Fruit fly (Drosophila melanogaster) whole organism, wandering third instar larva: ENCODE data around the gene Traf6.
A peak's percentile ranks its signal among the peaks of the same experiment; 100 is the strongest.

Experiments
- Abd-B ChIP-seq: fragments of >200 bp; optimal IDR thresholded peaks from 2 replicates; lab custom pipeline; 2017; ENCODE audit warnings: missing biosample characterization, missing genetic modification characterization
- CG32264 ChIP-seq: fragments of 200-800 bp; sonication (Bioruptor generic); optimal IDR thresholded peaks from 2 replicates; lab custom pipeline; 2016; ENCODE audit warnings: missing biosample characterization, missing genetic modification characterization
- CG9705 ChIP-seq: fragments of 200-800 bp; sonication (Bioruptor generic); optimal IDR thresholded peaks from 2 replicates; lab custom pipeline; 2018; ENCODE audit warnings: missing biosample characterization, mild to moderate bottlenecking, missing genetic modification characterization
- Dfd ChIP-seq: fragments of >200 bp; optimal IDR thresholded peaks from 2 replicates; lab custom pipeline; 2017; ENCODE audit warnings: missing biosample characterization, missing genetic modification characterization
- Dif ChIP-seq: fragments of 200-275, 200-300 bp; sonication (Bioruptor generic); optimal IDR thresholded peaks from 2 replicates; lab custom pipeline; 2018; ENCODE audit warnings: missing biosample characterization, missing genetic modification characterization; ENCODE audit not compliant: partially characterized antibody
- GATAd ChIP-seq: sonication (Bioruptor generic); optimal IDR thresholded peaks from 2 replicates; lab custom pipeline; 2016; ENCODE audit warnings: missing biosample characterization, missing genetic modification characterization
- HLH106 ChIP-seq: fragments of 200-800 bp; optimal IDR thresholded peaks from 3 replicates; lab custom pipeline; 2019; ENCODE audit warnings: missing biosample characterization, mild to moderate bottlenecking, missing genetic modification characterization, moderate library complexity
- Hnf4 ChIP-seq: fragments of 200-800 bp; sonication (Bioruptor generic); optimal IDR thresholded peaks from 2 replicates; lab custom pipeline; 2016; ENCODE audit warnings: missing biosample characterization, mild to moderate bottlenecking, missing genetic modification characterization
- Hr78 ChIP-seq: fragments of >200 bp; optimal IDR thresholded peaks from 2 replicates; lab custom pipeline; 2017; ENCODE audit warnings: missing biosample characterization, missing genetic modification characterization
- Hr83 ChIP-seq: fragments of 200-300 bp; sonication (Bioruptor generic); optimal IDR thresholded peaks from 2 replicates; lab custom pipeline; 2016; ENCODE audit warnings: missing biosample characterization, mild to moderate bottlenecking, missing genetic modification characterization, moderate library complexity; ENCODE audit not compliant: poor library complexity, severe bottlenecking
- Mio ChIP-seq: sonication (Bioruptor generic); optimal IDR thresholded peaks from 2 replicates; lab custom pipeline; 2016; ENCODE audit warnings: missing biosample characterization, missing genetic modification characterization
- Myc ChIP-seq: fragments of >200 bp; optimal IDR thresholded peaks from 2 replicates; lab custom pipeline; 2017
- N ChIP-seq: fragments of >200 bp; optimal IDR thresholded peaks from 2 replicates; lab custom pipeline; 2018; ENCODE audit warnings: missing biosample characterization, missing external identifiers, missing genetic modification characterization
- OdsH ChIP-seq: fragments of 200-800 bp; sonication (Bioruptor generic); optimal IDR thresholded peaks from 2 replicates; lab custom pipeline; 2016; ENCODE audit warnings: missing biosample characterization, mild to moderate bottlenecking, missing genetic modification characterization
- Rel ChIP-seq, 2 experiments: fragments of 200-800 bp; sonication (Bioruptor generic) in 1 of 2; optimal IDR thresholded peaks; 2 replicates in 1 of 2; 3 replicates in 1 of 2; lab custom pipeline; 2016 to 2019; ENCODE audit warnings: mild to moderate bottlenecking in 2 of 2, missing biosample characterization in 2 of 2, missing genetic modification characterization in 2 of 2, moderate library complexity in 1 of 2
- Sp1 ChIP-seq: fragments of 200-800 bp; sonication (Bioruptor generic); optimal IDR thresholded peaks from 3 replicates; lab custom pipeline; 2019; ENCODE audit warnings: missing biosample characterization, mild to moderate bottlenecking, missing genetic modification characterization, moderate library complexity
- br ChIP-seq: fragments of 200-800 bp; sonication (Bioruptor generic); optimal IDR thresholded peaks from 2 replicates; lab custom pipeline; 2016; ENCODE audit warnings: missing biosample characterization, missing genetic modification characterization
- brk ChIP-seq: fragments of 200-800 bp; sonication (Bioruptor generic); optimal IDR thresholded peaks from 2 replicates; lab custom pipeline; 2016; ENCODE audit warnings: missing biosample characterization, mild to moderate bottlenecking, missing genetic modification characterization
- dl ChIP-seq, 2 experiments: fragments of 175-275, 200-275 bp in 1 of 2; fragments of 200-275 bp in 1 of 2; sonication (Bioruptor generic); optimal IDR thresholded peaks; lab custom pipeline; 2018; ENCODE audit warnings: mild to moderate bottlenecking in 2 of 2, missing biosample characterization in 2 of 2, missing genetic modification characterization in 2 of 2, moderate library complexity in 2 of 2; ENCODE audit not compliant: partially characterized antibody in 2 of 2, insufficient read depth in 1 of 2
- dmrt93B ChIP-seq: fragments of 200-800 bp; sonication (Bioruptor generic); optimal IDR thresholded peaks from 2 replicates; lab custom pipeline; 2018; ENCODE audit warnings: missing biosample characterization, mild to moderate bottlenecking, missing genetic modification characterization
- dsf ChIP-seq: sonication (Bioruptor generic); optimal IDR thresholded peaks from 2 replicates; lab custom pipeline; 2016; ENCODE audit warnings: missing biosample characterization, missing genetic modification characterization, borderline replicate concordance
- ey ChIP-seq: fragments of 200-800 bp; sonication (Bioruptor generic); optimal IDR thresholded peaks from 2 replicates; lab custom pipeline; 2016; ENCODE audit warnings: missing biosample characterization, missing genetic modification characterization
- foxo ChIP-seq, 2 experiments: fragments of 200-800 bp; sonication (Bioruptor generic); optimal IDR thresholded peaks; 2 replicates in 1 of 2; 3 replicates in 1 of 2; lab custom pipeline; 2016 to 2017; ENCODE audit warnings: missing biosample characterization in 2 of 2, missing genetic modification characterization in 2 of 2
- fru ChIP-seq: fragments of 200-800 bp; sonication (Bioruptor generic); optimal IDR thresholded peaks from 3 replicates; lab custom pipeline; 2016; ENCODE audit warnings: missing biosample characterization, mild to moderate bottlenecking, missing genetic modification characterization
- h ChIP-seq: fragments of 200-800 bp; sonication (Bioruptor generic); optimal IDR thresholded peaks from 3 replicates; lab custom pipeline; 2016; ENCODE audit warnings: missing biosample characterization, mild to moderate bottlenecking, missing genetic modification characterization
- jim ChIP-seq: fragments of 175-275, 200-325 bp; sonication (Bioruptor generic); optimal IDR thresholded peaks from 2 replicates; lab custom pipeline; 2016; ENCODE audit warnings: missing biosample characterization, mild to moderate bottlenecking, missing genetic modification characterization
- lola ChIP-seq: fragments of >200 bp; optimal IDR thresholded peaks from 2 replicates; lab custom pipeline; 2017; ENCODE audit warnings: missing biosample characterization, missing genetic modification characterization
- pan ChIP-seq: fragments of >200 bp; optimal IDR thresholded peaks from 2 replicates; lab custom pipeline; 2017
- sage ChIP-seq: fragments of 200-800 bp; sonication (Bioruptor generic); optimal IDR thresholded peaks from 2 replicates; lab custom pipeline; 2016; ENCODE audit warnings: missing biosample characterization, mild to moderate bottlenecking, missing genetic modification characterization
- sv ChIP-seq: fragments of 200-800 bp; sonication (Bioruptor generic); optimal IDR thresholded peaks from 3 replicates; lab custom pipeline; 2016; ENCODE audit warnings: missing biosample characterization, missing genetic modification characterization
- usp ChIP-seq: fragments of >200 bp; optimal IDR thresholded peaks from 2 replicates; lab custom pipeline; 2017; ENCODE audit warnings: missing biosample characterization, missing genetic modification characterization

Gene Traf6

DNA sequence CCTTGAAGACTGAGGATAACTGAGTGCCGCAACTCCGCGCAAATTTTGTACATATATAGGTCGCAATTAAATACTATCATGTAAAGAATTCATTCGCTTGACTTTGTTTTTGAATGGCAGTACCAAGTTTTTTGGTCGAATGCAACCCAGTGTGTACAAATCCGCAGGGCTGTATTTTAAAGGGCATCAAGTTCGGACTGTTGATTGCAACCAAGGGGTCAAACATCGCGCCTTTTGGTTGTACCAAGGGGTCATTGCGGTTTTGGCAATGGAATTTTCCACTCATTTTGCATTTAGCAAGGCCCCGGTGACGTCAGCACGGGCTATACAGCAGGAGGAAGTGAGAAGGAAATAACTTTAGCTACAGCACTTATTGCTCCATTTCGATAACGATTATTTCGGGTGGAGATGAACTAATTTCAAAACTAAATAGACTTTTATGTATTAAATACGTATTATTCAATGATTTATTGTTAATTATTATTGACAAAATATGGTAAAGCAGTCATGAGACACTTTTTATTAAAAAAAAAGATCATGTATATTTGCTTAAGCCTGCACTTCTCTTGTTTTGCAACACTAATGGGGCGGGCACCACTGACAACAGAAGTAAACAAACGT lies 25.4 kb downstream of the Traf6 start, which contains the start of gene CG10958 (continued):
- no peak for TF ChIP-seq Abd-B
- peak; percentile 60 for TF ChIP-seq br
- TF ChIP-seq ey (GFP tag; lab: Kevin White, UChicago), result peak; percentile 46
- TF ChIP-seq OdsH, result peak; percentile 75
- TF ChIP-seq pan, result no peak
- no peak for TF ChIP-seq dsf
- TF ChIP-seq fru (GFP tag; lab: Kevin White, UChicago), result peak; percentile 65

- TF ChIP-seq Dfd (no peak), sv (GFP tag; lab: Kevin White, UChicago) (no peak), h (GFP tag; lab: Kevin White, UChicago) (peak; percentile 3), HLH106 (tag; lab: Kevin White, UChicago) (peak; percentile 1), Sp1 (GFP tag; lab: Kevin White, UChicago) (peak; percentile 13), Myc (peak; percentile 1)
Measured at dm6 chrX:8129204-8129997, 27.8 kb downstream of the Traf6 start, which contains the start of gene CG2116. TSS of gene CG2116 (plus strand) at chrX:8129812.

DNA sequence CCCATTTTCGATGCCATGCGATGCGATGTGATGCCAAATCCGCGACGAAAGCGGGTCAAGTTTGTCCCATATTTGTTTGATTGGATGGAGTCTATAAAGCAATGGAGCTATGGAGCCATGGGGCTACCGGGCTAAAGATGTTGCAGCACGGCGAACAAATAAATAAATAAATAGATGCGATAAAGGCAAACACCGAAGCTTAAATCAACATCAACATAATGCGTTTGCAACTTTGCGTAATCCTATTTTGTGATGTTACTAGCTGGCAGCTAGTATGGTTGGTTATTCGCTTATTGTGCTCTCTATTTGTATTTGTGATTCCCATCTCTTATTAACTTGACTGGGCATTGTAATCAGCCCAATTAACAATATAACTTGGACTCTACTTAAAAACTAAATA lies 29.1 kb downstream of the Traf6 start:
- TF ChIP-seq foxo (GFP tag; optimal IDR thresholded peaks at IDR 0.05; lab: Kevin White, UChicago), result no peak
- TF ChIP-seq ey (GFP tag; lab: Kevin White, UChicago), result no peak
- no peak for TF ChIP-seq Hr78 (GFP tag; lab: Kevin White, UChicago)
- TF ChIP-seq OdsH, result no peak
- TF ChIP-seq br, result no peak
- TF ChIP-seq usp (GFP tag; lab: Kevin White, UChicago), result no peak
- TF ChIP-seq Hr83 (GFP tag; lab: Kevin White, UChicago), result no peak
- no peak for TF ChIP-seq GATAd (GFP tag; lab: Kevin White, UChicago)
- TF ChIP-seq lola, result no peak
- TF ChIP-seq dsf, result no peak
- TF ChIP-seq dl (GFP tag; optimal IDR thresholded peaks at IDR 0.05; lab: Kevin White, UChicago; ENCODE audit: insufficient read depth in 1 of 2, partially characterized antibody in 2 of 2), result no peak
- no peak for TF ChIP-seq CG9705 (GFP tag; lab: Kevin White, UChicago)
- TF ChIP-seq sage (GFP tag; lab: Kevin White, UChicago), result no peak
- TF ChIP-seq Rel (GFP tag; optimal IDR thresholded peaks at IDR 0.05; lab: Kevin White, UChicago), result no peak
- no peak for TF ChIP-seq Rel (tag; optimal IDR thresholded peaks at IDR 0.05; lab: Kevin White, UChicago)
- no peak for TF ChIP-seq Abd-B
- TF ChIP-seq, all 38 proteins: peak for 0

- no peak for TF ChIP-seq Dif (GFP tag; lab: Kevin White, UChicago)
- TF ChIP-seq ey (GFP tag; lab: Kevin White, UChicago), result no peak
- no peak for TF ChIP-seq HLH106 (tag; lab: Kevin White, UChicago)
- TF ChIP-seq CG32264 (GFP tag; lab: Kevin White, UChicago), result no peak
- no peak for TF ChIP-seq brk (GFP tag; lab: Kevin White, UChicago)
- peak; percentile 9 for TF ChIP-seq sv (GFP tag; lab: Kevin White, UChicago)
- TF ChIP-seq, all 38 proteins: peak for 1
Measured at dm6 chrX:8126149-8126548, 31.0 kb downstream of the Traf6 start.

DNA sequence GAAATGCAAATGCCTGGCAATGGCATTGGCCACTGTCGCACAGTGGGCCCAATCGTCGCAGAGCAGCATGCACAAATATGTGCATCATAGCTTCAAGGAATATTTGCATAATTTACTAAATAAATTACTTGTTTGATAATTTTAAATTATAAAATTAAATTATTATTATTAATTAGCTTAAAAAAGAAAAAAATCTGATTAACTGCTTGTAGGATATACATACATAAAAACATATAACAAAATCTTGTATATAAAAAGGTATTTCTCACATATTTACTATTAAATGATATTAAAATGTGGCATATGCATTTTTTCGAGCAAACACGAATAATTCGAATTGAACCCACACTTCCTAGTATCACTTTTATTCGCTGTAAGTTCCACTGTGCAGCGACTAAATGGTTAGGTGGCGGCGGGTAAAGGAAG lies 31.9 kb downstream of the Traf6 start:
- TF ChIP-seq fru (GFP tag; lab: Kevin White, UChicago) (no peak), N (no peak), Hr78 (GFP tag; lab: Kevin White, UChicago) (no peak), sv (GFP tag; lab: Kevin White, UChicago) (no peak), Hnf4 (no peak), jim (GFP tag; lab: Kevin White, UChicago) (no peak), GATAd (GFP tag; lab: Kevin White, UChicago) (no peak), Mio (no peak), Dif (GFP tag; lab: Kevin White, UChicago) (no peak), brk (GFP tag; lab: Kevin White, UChicago) (no peak), Sp1 (GFP tag; lab: Kevin White, UChicago) (no peak), lola (no peak), Abd-B (no peak), dmrt93B (GFP tag; lab: Kevin White, UChicago) (no peak)
